Worm (Caenorhabditis elegans): ENCODE measurements around the gene gmeb-3.

ce11 chrIII:3809008-3809407 is 40.7 kb downstream of the gmeb-3 start, which contains the start of gene toh-1:
- TF ChIP-seq nhr-77 (tag; optimal IDR thresholded peaks at IDR 0.05): no peak
- TF ChIP-seq unc-62 (GFP tag; optimal IDR thresholded peaks at IDR 0.05): no peak
- TF ChIP-seq lsy-12 (tag; optimal IDR thresholded peaks at IDR 0.05): no peak
- no peak for TF ChIP-seq lin-15B (tag; optimal IDR thresholded peaks at IDR 0.05)

Data from whole organism, L3 larva.